Worm (Caenorhabditis elegans): ENCODE data around the gene fbxb-105.

DNA sequence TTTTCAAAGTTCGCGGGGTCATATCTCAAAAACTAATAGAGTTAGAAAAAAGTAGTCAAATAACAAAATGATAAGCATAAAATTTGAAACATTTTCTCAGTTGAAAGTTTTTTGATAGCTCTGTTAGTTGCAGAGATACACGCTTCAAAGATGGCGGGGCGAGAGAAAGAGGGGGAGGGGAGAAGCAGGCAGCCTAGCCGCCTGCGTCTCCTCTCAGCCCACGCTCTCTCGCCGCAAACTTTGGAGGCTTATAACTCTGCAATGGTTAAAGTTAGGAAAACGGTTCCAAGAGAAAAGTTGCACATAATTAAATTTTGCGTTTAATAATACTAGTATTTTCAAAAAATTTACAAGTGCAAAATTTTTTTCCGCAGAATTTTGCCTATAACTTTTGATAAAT, 31.1 kb upstream of the fbxb-105 start:
- TF ChIP-seq ceh-36 (tag; optimal IDR thresholded peaks at IDR 0.05): no peak
- no peak for TF ChIP-seq B0310.2 (tag; optimal IDR thresholded peaks at IDR 0.05)
- TF ChIP-seq ama-1 (optimal IDR thresholded peaks at IDR 0.05): no peak
- no peak for TF ChIP-seq ets-7 (tag; optimal IDR thresholded peaks at IDR 0.05)
- no peak for TF ChIP-seq pes-1 (GFP tag; IDR thresholded peaks at IDR 0.05)
- TF ChIP-seq flt-1 (GFP tag; IDR thresholded peaks at IDR 0.05): no peak
- TF ChIP-seq sea-1 (GFP tag; conservative IDR thresholded peaks at IDR 0.05): no peak
- no peak for TF ChIP-seq hmbx-1 (tag; optimal IDR thresholded peaks at IDR 0.05)
